Worm (Caenorhabditis elegans): ENCODE data around the gene nduc-2.

The nduc-2 gene

ce11 chrIII:2817847-2818246 lies 31.2 kb downstream of the nduc-2 start:
- TF ChIP-seq mab-9 (GFP tag; IDR thresholded peaks at IDR 0.05) (no peak), F16B12.6 (tag; optimal IDR thresholded peaks at IDR 0.05) (no peak), nhr-77 (tag; optimal IDR thresholded peaks at IDR 0.05) (no peak), xbp-1 (tag; optimal IDR thresholded peaks at IDR 0.05) (no peak)

ce11 chrIII:2818980-2819379 lies 32.3 kb downstream of the nduc-2 start, which contains the start of gene pipp-4P:
pipp-4P (plus strand) TSS chrIII:2819280.
- TF ChIP-seq nhr-47 (tag; optimal IDR thresholded peaks at IDR 0.05), result no peak
- TF ChIP-seq egl-13 (tag; optimal IDR thresholded peaks at IDR 0.05), result no peak
- TF ChIP-seq lir-3 (tag; optimal IDR thresholded peaks at IDR 0.05; ENCODE audit: poor library complexity), result no peak
- no peak for TF ChIP-seq Y116A8C.19 (tag; optimal IDR thresholded peaks at IDR 0.05; ENCODE audit: borderline replicate concordance)
- no peak for TF ChIP-seq C16A3.4 (tag; optimal IDR thresholded peaks at IDR 0.05)
- no peak for TF ChIP-seq fkh-10 (GFP tag; optimal IDR thresholded peaks at IDR 0.05)
- no peak for TF ChIP-seq nhr-76 (tag; optimal IDR thresholded peaks at IDR 0.05)
- no peak for TF ChIP-seq nhr-20 (tag; optimal IDR thresholded peaks at IDR 0.05)
- no peak for TF ChIP-seq grh-1 (GFP tag; IDR thresholded peaks at IDR 0.05)
- TF ChIP-seq jun-1 (tag; optimal IDR thresholded peaks at IDR 0.05), result no peak
- TF ChIP-seq pax-3 (tag; optimal IDR thresholded peaks at IDR 0.05), result no peak

- TF ChIP-seq mep-1 (tag; optimal IDR thresholded peaks at IDR 0.05) (no peak), nhr-11 (tag; optimal IDR thresholded peaks at IDR 0.05) (no peak)
Observed at ce11 chrIII:2826770-2827169, 40.1 kb downstream of the nduc-2 start, which contains the start of gene Y71H2AM.1. Y71H2AM.1 (plus strand) TSS chrIII:2827070.

ce11 chrIII:2832483-2832882 lies 45.8 kb downstream of the nduc-2 start, which contains the start of gene Y71H2AM.29:
Y71H2AM.29 (plus strand) TSS chrIII:2832783.
- TF ChIP-seq unc-62 (GFP tag; optimal IDR thresholded peaks at IDR 0.05) (no peak), nhr-12 (tag; optimal IDR thresholded peaks at IDR 0.05) (no peak), fkh-4 (tag; optimal IDR thresholded peaks at IDR 0.05; ENCODE audit: borderline replicate concordance) (no peak), egl-27 (tag; optimal IDR thresholded peaks at IDR 0.05) (no peak), fkh-8 (tag; optimal IDR thresholded peaks at IDR 0.05) (no peak), aha-1 (tag; optimal IDR thresholded peaks at IDR 0.05) (no peak), aly-2 (tag; optimal IDR thresholded peaks at IDR 0.05) (no peak), C16A3.4 (tag; optimal IDR thresholded peaks at IDR 0.05) (no peak), blmp-1 (tag; optimal IDR thresholded peaks at IDR 0.05) (no peak), lin-39 (tag; optimal IDR thresholded peaks at IDR 0.05) (no peak), nhr-19 (GFP tag; conservative IDR thresholded peaks at IDR 0.05) (no peak), ama-1 (optimal IDR thresholded peaks at IDR 0.05) (no peak), unc-130 (tag; optimal IDR thresholded peaks at IDR 0.05) (no peak), pag-3 (tag; optimal IDR thresholded peaks at IDR 0.05; ENCODE audit: borderline replicate concordance, insufficient read depth) (no peak)

- TF ChIP-seq fkh-10 (GFP tag; optimal IDR thresholded peaks at IDR 0.05) (no peak), sox-4 (tag; optimal IDR thresholded peaks at IDR 0.05) (no peak), lin-13 (GFP tag; optimal IDR thresholded peaks at IDR 0.05) (no peak), lin-39 (tag; optimal IDR thresholded peaks at IDR 0.05) (no peak), C04F5.9 (tag; optimal IDR thresholded peaks at IDR 0.05) (no peak), elt-3 (tag; optimal IDR thresholded peaks at IDR 0.05) (no peak), nhr-12 (tag; optimal IDR thresholded peaks at IDR 0.05) (no peak)
Observed at ce11 chrIII:2834363-2834762, 47.7 kb downstream of the nduc-2 start, which contains the start of gene txdc-17. txdc-17 (plus strand) TSS chrIII:2834663.

ce11 chrIII:2834998-2835397 lies 48.3 kb downstream of the nduc-2 start:
- TF ChIP-seq pax-3 (tag; optimal IDR thresholded peaks at IDR 0.05) (no peak), fos-1 (tag; optimal IDR thresholded peaks at IDR 0.05) (no peak), zip-4 (GFP tag; optimal IDR thresholded peaks at IDR 0.05) (no peak), hpl-2 (GFP tag; optimal IDR thresholded peaks at IDR 0.05) (no peak), ztf-4 (tag; optimal IDR thresholded peaks at IDR 0.05) (no peak), isw-1 (GFP tag; IDR thresholded peaks at IDR 0.05) (no peak), jun-1 (tag; optimal IDR thresholded peaks at IDR 0.05) (no peak)
